Worm (Caenorhabditis elegans) whole organism, early embryonic: ENCODE measurements around the gene F22E5.9.
A peak's percentile ranks its signal among the peaks of the same experiment; 100 is the strongest.
"Not testable (repeated sequence)": the region's sequence is repeated elsewhere in the genome, so short reads cannot be mapped to it uniquely, and the experiment has no call there.

Source experiments
- B0310.2 ChIP-seq: sonication (generic microtip); optimal IDR thresholded peaks from 2 replicates; lab custom pipeline; 2016; ENCODE audit warnings: mild to moderate bottlenecking, missing genetic modification characterization, missing compliant biosample characterization
- F13C5.2 ChIP-seq: sonication (generic microtip); optimal IDR thresholded peaks from 2 replicates; lab custom pipeline; 2017; ENCODE audit warnings: mild to moderate bottlenecking, missing genetic modification characterization, inconsistent platforms, missing compliant biosample characterization
- aly-1 ChIP-seq: sonication (generic microtip); optimal IDR thresholded peaks from 2 replicates; lab custom pipeline; 2016; ENCODE audit warnings: missing genetic modification characterization, missing compliant biosample characterization
- ama-1 ChIP-seq: fragments of 150-350 bp; optimal IDR thresholded peaks from 2 replicates; lab custom pipeline; 2014
- ceh-13 ChIP-seq: fragments of 200-800 bp; sonication (Bioruptor generic); optimal IDR thresholded peaks from 2 replicates; lab custom pipeline; 2018; ENCODE audit warnings: mild to moderate bottlenecking, missing genetic modification characterization, missing compliant biosample characterization
- ceh-36 ChIP-seq: sonication (generic microtip); optimal IDR thresholded peaks from 2 replicates; lab custom pipeline; 2016; ENCODE audit warnings: missing genetic modification characterization, inconsistent platforms, missing compliant biosample characterization
- ets-7 ChIP-seq: sonication (generic microtip); optimal IDR thresholded peaks from 2 replicates; lab custom pipeline; 2016; ENCODE audit warnings: missing genotype, missing genetic modification characterization, missing compliant biosample characterization
- flt-1 ChIP-seq: fragments of 200-800 bp; sonication (Bioruptor generic); IDR thresholded peaks from 2 replicates; pipeline ENCODE4 v1.3.6; 2022; ENCODE audit warnings: missing genetic modification characterization, missing compliant biosample characterization
- hmbx-1 ChIP-seq: sonication (generic microtip); optimal IDR thresholded peaks from 2 replicates; lab custom pipeline; 2016; ENCODE audit warnings: mild to moderate bottlenecking, missing genetic modification characterization, missing compliant biosample characterization
- hmg-4 ChIP-seq: fragments of 200-800 bp; sonication (Bioruptor generic); optimal IDR thresholded peaks from 2 replicates; lab custom pipeline; 2018; ENCODE audit warnings: mild to moderate bottlenecking, missing genetic modification characterization, missing compliant biosample characterization
- hnd-1 ChIP-seq: sonication (generic microtip); optimal IDR thresholded peaks from 2 replicates; lab custom pipeline; 2016; ENCODE audit warnings: missing genetic modification characterization, missing compliant biosample characterization
- pes-1 ChIP-seq: fragments of 200-800 bp; sonication (Bioruptor generic); IDR thresholded peaks from 2 replicates; pipeline ENCODE4 v1.3.6; 2022; ENCODE audit warnings: missing genetic modification reagents, missing genetic modification characterization, missing compliant biosample characterization
- scrt-1 ChIP-seq: fragments of 200-800 bp; sonication (Bioruptor generic); IDR thresholded peaks from 2 replicates; pipeline ENCODE4 v1.3.6; 2022; ENCODE audit warnings: missing genetic modification characterization, missing compliant biosample characterization
- sea-1 ChIP-seq: fragments of 200-800 bp; sonication (Bioruptor generic); conservative IDR thresholded peaks from 2 replicates; pipeline ENCODE4 v1.3.6; 2022; ENCODE audit warnings: missing genetic modification characterization, missing compliant biosample characterization
- tbx-11 ChIP-seq: fragments of 200-800 bp; sonication (Bioruptor generic); IDR thresholded peaks from 2 replicates; pipeline ENCODE4 v1.3.6; 2022; ENCODE audit warnings: missing genetic modification characterization, missing compliant biosample characterization
- tbx-37 ChIP-seq: fragments of 200-800 bp; sonication (Bioruptor generic); conservative IDR thresholded peaks from 2 replicates; pipeline ENCODE4 v1.3.6; 2022; ENCODE audit warnings: missing genetic modification reagents, missing genetic modification characterization, missing compliant biosample characterization
- tra-4 ChIP-seq: sonication (generic microtip); optimal IDR thresholded peaks from 2 replicates; lab custom pipeline; 2017; ENCODE audit warnings: missing genetic modification characterization, missing compliant biosample characterization

F22E5.9 gene

ce11 chrII:2632194-2632593, 6.0 kb upstream of the F22E5.9 start:
- TF ChIP-seq ceh-36 (tag; lab: Kevin White, UChicago), result peak; percentile 76

ce11 chrII:2637359-2637758, 829 bp upstream of the F22E5.9 start, which contains the start of gene F22E5.21:
Gene F22E5.21, minus strand, starts transcription at chrII:2637459.
- no peak for TF ChIP-seq hmbx-1 (tag; lab: Kevin White, UChicago)
- TF ChIP-seq tbx-11, result no peak
- no peak for TF ChIP-seq ets-7 (tag; lab: Kevin White, UChicago)
- no peak for TF ChIP-seq scrt-1

- TF ChIP-seq ceh-36 (tag; lab: Kevin White, UChicago) (peak; percentile 58), pes-1 (GFP tag; lab: Robert Waterston, UW) (0 out of 2 replicates have a peak, but pooled peaks have one; percentile 10)
Measured at ce11 chrII:2639401-2640088, 1.4 kb downstream of the F22E5.9 start, which contains the start of gene F22E5.8. Gene F22E5.8, plus strand, starts transcription at chrII:2640038.

- TF ChIP-seq hmbx-1 (tag; lab: Kevin White, UChicago) (no peak), tbx-11 (no peak), scrt-1 (no peak), F13C5.2 (no peak), ets-7 (tag; lab: Kevin White, UChicago) (no peak), pes-1 (GFP tag; lab: Robert Waterston, UW) (no peak), tra-4 (tag; lab: Kevin White, UChicago) (no peak), ceh-36 (tag; lab: Kevin White, UChicago) (no peak), hnd-1 (no peak), ama-1 (no peak), aly-1 (tag; lab: Kevin White, UChicago) (no peak), flt-1 (GFP tag; lab: Robert Waterston, UW) (no peak), tbx-37 (no peak), B0310.2 (tag; lab: Kevin White, UChicago) (no peak), ceh-13 (GFP tag; lab: Kevin White, UChicago) (no peak), sea-1 (GFP tag; lab: Robert Waterston, UW) (no peak), hmg-4 (GFP tag; lab: Kevin White, UChicago) (no peak)
Measured at ce11 chrII:2640982-2641381, 2.8 kb downstream of the F22E5.9 start, which contains the start of gene F22E5.23. Gene F22E5.23, plus strand, starts transcription at chrII:2641282.

ce11 chrII:2641777-2642176, 3.6 kb downstream of the F22E5.9 start, which contains the start of gene F22E5.7:
Gene F22E5.7, plus strand, starts transcription at chrII:2642077.
- TF ChIP-seq hmg-4 (GFP tag; lab: Kevin White, UChicago) (no peak), ama-1 (no peak), sea-1 (GFP tag; lab: Robert Waterston, UW) (no peak), B0310.2 (tag; lab: Kevin White, UChicago) (no peak), tbx-37 (no peak), tbx-11 (no peak), ets-7 (tag; lab: Kevin White, UChicago) (no peak), scrt-1 (no peak), hnd-1 (no peak), hmbx-1 (tag; lab: Kevin White, UChicago) (no peak), ceh-13 (GFP tag; lab: Kevin White, UChicago) (no peak), F13C5.2 (no peak), flt-1 (GFP tag; lab: Robert Waterston, UW) (no peak), ceh-36 (tag; lab: Kevin White, UChicago) (no peak)

ce11 chrII:2644498-2644897, 6.3 kb downstream of the F22E5.9 start, which contains the start of gene F22E5.11:
Gene F22E5.11, minus strand, starts transcription at chrII:2644598.
- no peak for TF ChIP-seq ceh-13 (GFP tag; lab: Kevin White, UChicago)
- TF ChIP-seq hmbx-1 (tag; lab: Kevin White, UChicago), result no peak
- TF ChIP-seq B0310.2 (tag; lab: Kevin White, UChicago), result no peak
- TF ChIP-seq ets-7 (tag; lab: Kevin White, UChicago), result no peak
- no peak for TF ChIP-seq aly-1 (tag; lab: Kevin White, UChicago)
- no peak for TF ChIP-seq hmg-4 (GFP tag; lab: Kevin White, UChicago)
- TF ChIP-seq tbx-37, result no peak
- TF ChIP-seq F13C5.2, result no peak
- no peak for TF ChIP-seq ama-1
- TF ChIP-seq flt-1 (GFP tag; lab: Robert Waterston, UW), result no peak
- TF ChIP-seq tbx-11, result no peak
- no peak for TF ChIP-seq ceh-36 (tag; lab: Kevin White, UChicago)
- no peak for TF ChIP-seq tra-4 (tag; lab: Kevin White, UChicago)
- TF ChIP-seq pes-1 (GFP tag; lab: Robert Waterston, UW), result no peak
- TF ChIP-seq sea-1 (GFP tag; lab: Robert Waterston, UW), result no peak
- TF ChIP-seq scrt-1, result no peak
- TF ChIP-seq hnd-1, result no peak

- TF ChIP-seq flt-1 (GFP tag; lab: Robert Waterston, UW); pes-1 (GFP tag; lab: Robert Waterston, UW); ceh-13 (GFP tag; lab: Kevin White, UChicago): not testable (repeated sequence)
Measured at ce11 chrII:2646756-2647155, 8.6 kb downstream of the F22E5.9 start, which contains the start of gene F22E5.12. Gene F22E5.12, minus strand, starts transcription at chrII:2646856.

ce11 chrII:2649015-2649414, 10.8 kb downstream of the F22E5.9 start:
- TF ChIP-seq tbx-37 (no peak), tbx-11 (no peak), scrt-1 (no peak), ceh-13 (GFP tag; lab: Kevin White, UChicago) (no peak), F13C5.2 (no peak), pes-1 (GFP tag; lab: Robert Waterston, UW) (no peak), tra-4 (tag; lab: Kevin White, UChicago) (no peak), flt-1 (GFP tag; lab: Robert Waterston, UW) (no peak), hmg-4 (GFP tag; lab: Kevin White, UChicago) (no peak), hnd-1 (no peak), ceh-36 (tag; lab: Kevin White, UChicago) (no peak), hmbx-1 (tag; lab: Kevin White, UChicago) (no peak), ets-7 (tag; lab: Kevin White, UChicago) (no peak), sea-1 (GFP tag; lab: Robert Waterston, UW) (no peak)
